Worm (Caenorhabditis elegans): Measurements from ENCODE around the gene nhr-201.

nhr-201 gene

DNA sequence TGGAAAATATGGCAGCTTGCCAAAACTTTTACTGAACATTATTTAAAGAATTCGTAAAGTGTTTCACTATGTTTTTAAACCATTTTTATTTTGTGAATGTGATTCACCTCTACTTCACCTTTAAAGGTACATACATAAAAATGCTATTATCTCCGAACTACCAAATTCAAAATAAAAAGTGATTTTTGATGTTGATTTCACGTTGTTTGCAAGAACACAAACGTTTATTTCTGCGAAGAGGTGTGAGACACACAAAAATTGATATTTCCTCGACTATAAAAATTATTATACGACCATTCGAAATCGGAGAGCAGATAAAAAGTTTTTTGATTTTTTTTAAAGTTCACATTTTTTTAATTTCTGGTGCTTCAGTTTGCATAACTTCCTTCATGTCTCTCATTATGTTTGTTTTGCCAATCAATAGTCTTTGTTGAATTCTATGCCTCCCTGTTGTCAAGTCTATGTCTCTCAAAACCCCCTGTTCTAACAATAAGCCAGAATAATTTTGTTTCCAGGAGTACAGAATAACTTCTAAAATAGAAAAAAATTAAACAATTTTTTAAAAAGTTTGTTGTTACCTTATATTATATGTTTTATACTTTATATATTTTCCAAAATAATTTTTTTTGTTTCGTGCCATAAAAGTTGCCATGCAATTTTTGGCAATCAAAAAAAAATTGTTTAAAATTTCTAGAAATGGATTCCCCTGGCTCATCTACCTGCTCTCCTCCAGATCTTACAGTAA is 13.7 kb upstream of the nhr-201 start, which contains the start of gene nhr-123:
nhr-123 (plus strand) TSS at position 695 of the 745 bp plus-strand sequence.
- no peak for TF ChIP-seq unc-62 (GFP tag; optimal IDR thresholded peaks at IDR 0.05)

DNA sequence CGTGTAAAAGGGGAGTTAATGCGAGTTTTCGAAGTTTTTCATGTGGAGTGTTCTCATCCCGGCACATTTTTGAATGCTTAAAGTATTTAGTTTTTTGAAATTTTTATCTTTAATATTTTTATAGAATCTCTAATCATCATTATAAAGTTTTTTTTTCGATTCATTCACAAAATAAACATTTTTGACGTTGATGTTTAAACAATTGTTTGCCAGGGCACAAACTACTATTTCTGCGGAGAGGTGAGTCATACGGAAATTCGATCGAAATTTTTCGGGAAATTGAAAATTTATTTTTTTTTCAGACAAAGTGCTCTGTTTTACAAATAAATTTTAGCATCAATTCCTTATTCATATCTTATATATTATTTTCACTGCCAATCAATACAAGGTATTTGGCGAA is 11.1 kb upstream of the nhr-201 start, which contains the start of gene nhr-98:
nhr-98 (plus strand) TSS at position 301 of the 400 bp plus-strand sequence.
- no peak for TF ChIP-seq unc-62 (GFP tag; optimal IDR thresholded peaks at IDR 0.05)

DNA sequence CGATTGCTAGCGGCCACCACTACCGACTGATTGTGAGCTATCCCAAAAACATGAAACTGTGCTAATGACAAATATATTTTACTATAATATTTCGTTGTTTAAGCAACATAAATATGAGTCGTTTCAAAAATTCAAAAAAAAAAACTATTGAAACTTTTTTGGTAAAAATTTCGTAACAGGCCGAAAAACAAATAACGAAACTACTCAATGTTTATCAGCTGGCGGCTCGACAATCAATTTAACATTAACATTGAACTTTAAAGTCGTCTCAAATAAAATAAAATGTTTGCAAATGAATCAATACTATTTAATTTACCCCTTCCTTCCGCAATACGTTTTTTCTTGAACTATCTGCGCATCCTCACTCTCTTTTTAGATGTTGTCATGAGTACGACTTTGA is 6.8 kb upstream of the nhr-201 start:
- TF ChIP-seq unc-62 (GFP tag; optimal IDR thresholded peaks at IDR 0.05) = no peak

DNA sequence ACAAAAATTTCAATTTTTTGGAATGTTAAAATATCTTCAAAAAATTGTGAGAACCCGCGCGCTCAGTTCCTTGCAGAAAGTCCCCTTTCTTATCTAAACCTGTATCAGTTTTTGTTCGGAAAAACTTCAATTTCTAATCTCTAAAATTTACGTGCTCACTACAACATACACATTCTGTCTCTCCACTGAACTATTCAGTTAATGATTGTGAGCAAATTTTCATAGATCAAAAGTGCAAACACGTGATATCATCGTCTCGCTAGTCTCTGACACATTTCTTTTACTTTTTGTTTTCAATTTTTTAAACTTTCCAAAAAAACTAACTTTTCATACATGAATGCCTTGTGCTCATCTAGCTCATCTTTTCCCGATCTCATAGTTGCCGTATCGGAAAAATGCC is 5.2 kb upstream of the nhr-201 start, which contains the start of gene nhr-203:
nhr-203 (plus strand) TSS at position 332 of the 400 bp plus-strand sequence.
- no peak for TF ChIP-seq unc-62 (GFP tag; optimal IDR thresholded peaks at IDR 0.05)

DNA sequence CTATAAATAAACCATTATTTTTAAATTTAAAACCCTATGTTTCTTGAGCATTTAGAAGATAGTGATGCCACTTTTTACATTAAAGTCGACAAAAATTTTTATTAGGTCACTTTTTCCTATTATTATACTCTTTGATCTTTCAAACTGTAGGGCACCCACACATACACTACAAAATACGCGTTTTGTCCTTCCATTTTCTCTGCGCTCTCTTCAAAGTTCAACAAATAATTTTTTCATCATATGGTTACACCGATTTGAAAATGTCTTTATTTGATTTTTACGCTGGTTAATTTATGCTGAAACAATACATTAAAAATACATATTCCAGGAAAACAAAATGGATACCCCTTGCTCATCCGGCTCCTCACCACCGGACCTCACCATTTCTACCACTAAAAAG is 2.4 kb upstream of the nhr-201 start, which contains the start of gene nhr-202:
nhr-202 (plus strand) TSS at position 326 of the 400 bp plus-strand sequence.
- TF ChIP-seq unc-62 (GFP tag; optimal IDR thresholded peaks at IDR 0.05) = no peak

DNA sequence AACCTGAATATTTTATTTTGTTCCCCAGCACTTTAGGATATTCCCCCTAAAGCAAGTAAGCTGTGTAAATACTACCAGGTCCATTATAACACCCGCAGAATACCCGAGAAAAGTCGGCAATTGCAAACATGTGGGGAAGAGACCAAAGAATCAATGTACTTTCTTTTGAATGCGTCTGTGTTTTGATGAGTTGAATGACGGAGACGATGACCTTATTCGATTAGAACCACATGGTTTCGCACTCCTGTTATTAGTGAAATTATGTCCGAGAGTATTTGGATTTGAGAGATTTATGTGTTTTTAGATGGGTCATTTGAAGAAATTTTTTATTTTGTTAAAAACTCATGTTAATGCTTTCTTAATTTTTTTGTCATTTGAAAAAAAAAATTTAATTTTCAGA is 727 bp downstream of the nhr-201 start:
- no peak for TF ChIP-seq unc-62 (GFP tag; optimal IDR thresholded peaks at IDR 0.05)

DNA sequence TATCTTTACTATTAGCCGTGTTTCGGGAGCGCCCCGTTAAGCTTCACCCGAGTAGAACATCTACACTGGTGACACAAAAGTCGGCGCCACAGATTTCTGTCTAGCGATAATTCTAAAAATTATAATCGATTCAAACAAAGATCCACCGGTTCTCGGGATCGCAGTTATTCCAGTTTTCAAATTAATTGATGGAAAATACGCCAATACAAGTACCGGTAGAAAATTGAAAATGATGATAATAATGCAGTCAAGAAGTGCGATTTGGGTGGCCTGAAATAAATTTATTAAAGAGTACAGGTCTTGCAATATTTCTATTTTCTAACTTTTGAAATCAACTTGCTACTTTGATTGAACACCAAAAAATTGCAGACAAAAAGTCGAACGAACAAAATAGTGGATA is 2.9 kb downstream of the nhr-201 start:
- no peak for TF ChIP-seq unc-62 (GFP tag; optimal IDR thresholded peaks at IDR 0.05)

DNA sequence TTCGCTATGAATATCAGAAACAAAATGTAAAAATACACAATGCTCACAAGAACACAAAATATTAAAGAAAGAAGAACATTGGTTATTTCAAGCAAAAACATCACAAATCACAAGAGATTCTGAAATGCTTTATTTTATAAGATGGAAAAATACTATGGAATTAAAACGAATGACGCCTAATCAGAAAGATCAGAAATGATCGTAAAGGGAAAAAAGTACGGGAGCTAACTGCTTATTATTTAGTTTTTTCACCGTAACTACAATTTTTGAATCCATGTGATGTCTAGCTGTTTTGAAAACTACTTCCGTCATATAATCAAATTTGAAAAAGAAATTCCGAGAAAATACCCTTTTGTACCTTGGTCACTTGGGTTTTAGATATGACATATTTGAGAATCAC is 3.8 kb downstream of the nhr-201 start, which contains the start of gene srbc-57:
srbc-57 (minus strand) TSS at position 101 of the 400 bp plus-strand sequence.
- no peak for TF ChIP-seq unc-62 (GFP tag; optimal IDR thresholded peaks at IDR 0.05)

DNA sequence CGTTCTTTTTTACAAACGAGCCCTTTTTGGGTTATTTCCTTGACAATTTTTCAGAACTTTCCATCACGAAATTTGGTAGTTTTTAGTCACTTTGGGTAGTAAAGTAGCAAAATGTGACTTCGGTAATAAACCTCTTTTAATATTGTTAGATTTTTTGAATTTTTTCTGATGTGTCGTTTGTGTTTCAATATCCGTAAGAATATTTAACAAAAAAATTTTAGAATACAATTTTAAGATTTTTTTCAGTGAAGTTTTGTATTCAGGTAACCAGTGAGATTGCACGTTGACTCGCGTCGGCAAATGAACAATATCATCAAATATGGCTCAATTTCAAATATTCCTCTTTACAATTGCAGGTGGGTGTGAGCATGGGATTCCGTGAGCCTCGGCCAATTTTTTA is 8.0 kb downstream of the nhr-201 start, which contains the start of gene srt-31:
srt-31 (plus strand) TSS at position 301 of the 400 bp plus-strand sequence.
- no peak for TF ChIP-seq unc-62 (GFP tag; optimal IDR thresholded peaks at IDR 0.05)

DNA sequence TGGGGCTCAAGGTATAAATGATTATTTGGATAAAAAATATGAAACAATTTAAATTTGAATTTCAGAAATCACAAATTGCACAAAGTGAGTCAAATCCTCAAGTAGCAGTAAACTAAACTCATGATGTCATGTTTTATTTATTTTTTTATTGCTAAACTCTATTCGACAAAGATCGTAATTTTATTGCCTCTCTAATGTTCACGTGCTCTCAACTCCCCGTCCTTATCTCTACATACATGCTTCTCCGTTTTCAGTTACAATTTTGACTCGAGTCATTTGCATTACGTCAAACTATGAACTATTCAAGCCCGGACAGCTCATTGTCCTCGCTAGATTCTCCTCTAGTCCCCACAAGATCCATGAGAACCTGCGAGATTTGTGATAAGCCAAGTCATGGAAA is 9.9 kb downstream of the nhr-201 start, which contains the start of gene nhr-99:
nhr-99 (plus strand) TSS at position 263 of the 400 bp plus-strand sequence.
- TF ChIP-seq unc-62 (GFP tag; optimal IDR thresholded peaks at IDR 0.05) = no peak

DNA sequence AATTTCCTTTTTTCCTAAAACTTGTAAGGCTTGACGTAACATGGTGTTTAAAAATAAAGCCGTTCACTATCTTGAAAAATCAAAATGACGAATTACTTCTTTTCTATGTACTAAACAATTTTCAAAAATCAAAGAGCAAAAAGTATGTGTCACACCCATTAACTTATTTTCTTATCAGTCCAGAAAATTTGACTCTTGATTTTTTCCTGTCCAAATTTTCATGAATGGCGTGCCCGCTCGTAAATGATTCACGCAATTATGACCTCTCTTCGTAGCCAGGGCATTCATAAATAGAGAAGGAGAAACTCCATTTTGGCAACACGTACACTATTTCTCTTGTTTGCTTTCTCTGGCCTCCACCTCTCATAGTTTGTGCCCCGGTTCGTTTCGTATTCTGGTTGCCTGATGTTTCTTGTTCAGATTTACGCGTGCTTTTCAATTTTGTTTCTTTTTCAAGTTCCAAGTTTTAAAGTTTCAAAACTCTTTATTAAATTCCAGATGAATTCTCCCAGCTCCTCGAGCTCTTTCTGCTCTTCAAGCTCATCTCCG is 13.1 kb downstream of the nhr-201 start, which contains the start of gene nhr-55:
nhr-55 (plus strand) TSS at position 499 of the 549 bp plus-strand sequence.
- no peak for TF ChIP-seq unc-62 (GFP tag; optimal IDR thresholded peaks at IDR 0.05)

DNA sequence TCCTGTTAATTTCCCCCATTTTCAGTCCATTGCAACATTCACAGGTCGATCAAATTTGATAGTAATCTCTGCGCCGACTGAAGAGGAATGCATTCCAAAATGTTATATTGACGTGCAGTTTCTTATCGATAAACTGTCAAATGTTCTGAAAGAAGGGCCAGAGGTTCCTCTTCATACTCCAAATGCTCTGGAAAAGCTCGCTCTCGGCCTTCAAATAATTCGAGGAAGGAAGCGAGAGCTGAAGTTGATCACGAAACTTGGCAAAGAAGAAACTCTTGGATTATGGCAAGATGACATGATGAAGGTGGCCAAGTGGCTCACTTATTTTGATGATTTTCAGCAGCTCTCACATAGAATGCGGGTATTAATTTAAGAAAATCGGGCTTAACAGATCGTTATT is 14.4 kb downstream of the nhr-201 start:
- TF ChIP-seq unc-62 (GFP tag; optimal IDR thresholded peaks at IDR 0.05) = no peak

DNA sequence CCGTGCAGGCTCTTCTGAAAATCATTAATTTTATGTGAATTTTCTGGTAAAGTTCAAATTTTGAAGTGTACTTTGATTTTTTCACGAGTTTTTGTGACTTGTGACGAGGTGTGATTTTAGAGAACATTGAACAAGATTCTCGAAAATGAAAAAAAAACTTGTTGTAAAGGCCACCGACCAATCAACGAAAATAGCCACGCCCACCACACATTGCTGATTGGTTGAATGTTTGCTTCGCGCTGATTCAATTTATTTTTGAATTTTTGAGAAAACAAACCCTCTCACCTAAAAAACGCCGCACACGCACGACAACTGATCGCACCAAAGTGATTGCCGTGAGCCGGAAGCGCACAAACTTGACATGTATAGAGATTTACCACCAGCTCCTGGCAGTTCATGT is 18.2 kb downstream of the nhr-201 start:
- no peak for TF ChIP-seq unc-62 (GFP tag; optimal IDR thresholded peaks at IDR 0.05)

DNA sequence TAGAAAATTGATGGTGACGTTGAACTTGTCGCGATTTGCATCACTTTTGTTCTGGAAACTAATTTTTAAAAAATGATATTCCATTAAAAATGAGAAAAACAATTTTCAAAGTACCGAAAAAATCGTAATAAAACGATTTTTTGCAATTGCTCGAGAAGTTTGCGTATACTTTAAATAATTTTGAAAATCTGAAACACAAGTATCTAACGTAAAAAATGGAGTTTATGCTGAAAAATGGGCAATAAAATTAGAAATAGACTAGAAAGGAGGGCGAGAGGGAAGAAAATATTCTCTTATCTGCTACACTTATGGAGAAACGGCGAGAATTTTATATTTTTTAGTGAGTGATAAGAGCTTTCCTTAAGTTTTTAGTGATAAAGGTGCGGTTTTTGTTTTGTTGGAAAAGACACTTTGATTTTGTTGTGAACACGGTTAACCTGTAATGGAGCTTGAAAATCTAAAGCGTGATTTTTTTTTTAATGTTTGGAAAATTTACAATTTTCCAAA is 18.7 kb downstream of the nhr-201 start, which contains the start of gene nhr-130:
nhr-130 (minus strand) TSS at position 51 of the 507 bp plus-strand sequence.
- TF ChIP-seq unc-62 (GFP tag; optimal IDR thresholded peaks at IDR 0.05) = no peak

DNA sequence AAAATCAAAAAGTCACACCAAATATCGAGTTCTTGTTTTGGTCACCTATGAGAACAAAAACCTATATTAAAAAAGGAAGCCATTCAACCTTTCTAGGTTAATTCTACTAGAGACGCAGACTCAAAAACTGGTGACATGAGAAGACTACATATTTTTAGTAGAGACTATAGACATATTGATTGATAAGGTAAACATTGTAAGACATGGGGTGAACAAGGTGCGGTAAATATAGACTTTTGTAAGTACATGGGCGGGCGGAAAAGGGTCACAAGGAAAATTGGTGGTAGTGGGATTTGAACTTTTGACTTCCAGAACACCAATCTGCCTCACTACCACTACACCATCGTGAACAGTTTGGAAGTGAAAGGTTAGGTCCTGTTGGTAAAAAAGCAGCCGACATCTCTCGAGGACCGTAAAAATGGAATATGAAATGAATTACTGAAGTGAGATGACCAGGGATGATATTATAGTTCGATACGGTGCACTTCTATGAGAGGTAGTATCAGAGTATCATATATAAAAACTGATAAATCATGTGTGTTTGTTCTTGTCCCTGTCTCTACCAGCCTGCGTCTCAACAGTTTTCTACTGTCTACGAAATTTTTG is 19.8 kb downstream of the nhr-201 start, which contains the start of gene nhr-212:
nhr-212 (plus strand) TSS at position 573 of the 606 bp plus-strand sequence.
- no peak for TF ChIP-seq unc-62 (GFP tag; optimal IDR thresholded peaks at IDR 0.05)

DNA sequence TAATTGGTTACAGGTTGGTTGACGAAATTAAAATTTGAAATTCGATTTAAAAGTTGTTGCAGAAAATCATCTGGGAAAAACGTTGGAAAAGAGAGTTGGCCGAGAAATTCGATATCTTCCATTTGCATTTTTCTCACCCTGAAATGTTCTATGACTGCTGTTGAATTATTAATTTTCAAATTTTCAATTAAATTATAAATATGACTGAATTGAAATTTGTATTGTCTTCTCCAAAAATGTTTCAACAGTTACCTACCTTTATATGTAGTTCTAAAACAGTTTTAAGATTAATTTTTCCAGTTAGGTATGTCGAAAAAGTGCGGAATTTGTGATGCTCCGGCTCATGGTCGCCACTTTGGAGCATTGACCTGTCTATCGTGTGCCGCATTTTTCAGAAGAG is 22.1 kb downstream of the nhr-201 start, which contains the start of gene nhr-211:
nhr-211 (plus strand) TSS at position 301 of the 400 bp plus-strand sequence.
- no peak for TF ChIP-seq unc-62 (GFP tag; optimal IDR thresholded peaks at IDR 0.05)

Data from whole organism, dauer.